Fruit fly (Drosophila melanogaster): ENCODE measurements around the gene CG1239.

Gene CG1239

DNA sequence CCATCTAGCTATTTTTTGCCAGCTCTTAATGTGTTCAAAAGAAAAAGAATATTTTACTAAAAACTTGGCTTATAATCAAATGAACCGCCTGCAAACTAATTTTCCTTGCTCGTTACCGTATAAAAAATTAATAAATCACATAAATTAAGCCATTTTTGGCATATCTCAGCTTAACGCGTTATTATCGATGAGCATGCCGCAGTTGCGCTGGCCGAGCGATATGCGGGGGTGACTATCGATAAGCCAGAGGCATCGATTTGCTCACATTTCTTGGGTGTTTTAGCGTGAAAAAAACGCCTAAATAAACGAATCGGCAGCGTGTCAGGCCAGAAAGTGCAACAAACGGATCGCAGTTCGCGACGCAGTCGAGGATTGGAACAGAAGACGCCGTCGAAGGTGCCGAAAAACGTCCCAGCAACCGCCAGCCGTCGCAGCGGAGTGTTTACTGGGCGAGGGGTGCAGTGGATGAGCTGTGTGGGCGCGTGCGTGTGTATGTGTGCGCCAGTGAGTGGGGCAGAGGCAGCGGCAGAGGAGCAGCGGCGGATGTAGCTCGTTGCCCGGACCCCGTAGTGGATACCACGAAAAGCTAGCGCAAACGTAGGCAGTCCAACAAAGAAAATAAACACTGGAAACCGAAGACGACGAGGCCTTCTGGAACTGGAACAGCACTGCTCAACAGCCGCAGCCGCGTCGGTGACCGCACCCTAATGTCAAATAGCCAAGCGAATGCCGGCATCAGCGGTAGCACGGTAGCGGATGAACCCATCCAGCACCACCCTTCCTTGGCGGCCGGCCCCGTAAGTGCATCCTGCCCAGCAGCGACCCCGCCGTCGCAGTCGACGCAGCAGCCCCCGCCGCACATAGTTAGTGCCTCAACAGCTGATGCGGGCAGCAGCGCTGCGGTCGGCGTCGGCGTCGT, 9.2 kb downstream of the CG1239 start, which contains the start of the genes Sym and Madm (continued):
- TF ChIP-seq nerfin-1 (tag; optimal IDR thresholded peaks at IDR 0.05) (peak; percentile 3), CG12299 (tag; optimal IDR thresholded peaks at IDR 0.05) (no peak), Lhr (GFP tag; optimal IDR thresholded peaks at IDR 0.05) (no peak), knrl (GFP tag; IDR thresholded peaks at IDR 0.05; ENCODE audit: partially characterized antibody) (peak; percentile 91), CG10979 (tag; optimal IDR thresholded peaks at IDR 0.05) (peak; percentile 4), Dad (GFP tag; optimal IDR thresholded peaks at IDR 0.05) (peak; percentile 13), CG7928 (GFP tag; optimal IDR thresholded peaks at IDR 0.05) (no peak), luna (GFP tag; optimal IDR thresholded peaks at IDR 0.05) (no peak), tap (tag; optimal IDR thresholded peaks at IDR 0.05) (no peak), schlank (tag; optimal IDR thresholded peaks at IDR 0.05) (no peak), PHDP (tag; optimal IDR thresholded peaks at IDR 0.05) (peak; percentile 31), Dbx (GFP tag; IDR thresholded peaks at IDR 0.05) (no peak), ssp (GFP tag; IDR thresholded peaks at IDR 0.05) (peak; percentile 60; the same call in 1 of the 2 replicates), CG1024 (GFP tag; IDR thresholded peaks at IDR 0.05) (no peak), bigmax (GFP tag; optimal IDR thresholded peaks at IDR 0.05) (no peak), Mrtf (GFP tag; IDR thresholded peaks at IDR 0.05) (no peak), fd3F (GFP tag; optimal IDR thresholded peaks at IDR 0.05) (no peak), CG1529 (GFP tag; optimal IDR thresholded peaks at IDR 0.05) (no peak), run (tag; optimal IDR thresholded peaks at IDR 0.05) (no peak), dan (GFP tag; IDR thresholded peaks at IDR 0.05) (no peak), CG13624 (GFP tag; optimal IDR thresholded peaks at IDR 0.05) (peak; percentile 66), Bteb2 (GFP tag; optimal IDR thresholded peaks at IDR 0.05) (peak; percentile 20), kni (GFP tag; optimal IDR thresholded peaks at IDR 0.05) (no peak), unc-4 (GFP tag; IDR thresholded peaks at IDR 0.05; ENCODE audit: partially characterized antibody) (peak; percentile 81), NC2β (GFP tag; optimal IDR thresholded peaks at IDR 0.05) (peak; percentile 18), lola (GFP tag; optimal IDR thresholded peaks at IDR 0.05) (peak in 1 of 3 experiments; percentile 40), B-H2 (GFP tag; optimal IDR thresholded peaks at IDR 0.05) (no peak), rib (GFP tag; IDR thresholded peaks at IDR 0.05) (no peak), eyg (GFP tag; optimal IDR thresholded peaks at IDR 0.05) (no peak), Lim3 (GFP tag; IDR thresholded peaks at IDR 0.05) (no peak), CG7271 (tag; optimal IDR thresholded peaks at IDR 0.05) (peak; percentile 49), CG9215 (GFP tag; IDR thresholded peaks at IDR 0.05) (no peak; the same call in none of the 2 replicates), CG14050 (GFP tag; IDR thresholded peaks at IDR 0.05) (no peak), TFAM (GFP tag; optimal IDR thresholded peaks at IDR 0.05) (no peak), CG2120 (GFP tag; optimal IDR thresholded peaks at IDR 0.05) (peak; percentile 77), chn (GFP tag; optimal IDR thresholded peaks at IDR 0.05) (peak; percentile 5), pnt (GFP tag; optimal IDR thresholded peaks at IDR 0.05) (no peak), CG18619 (GFP tag; optimal IDR thresholded peaks at IDR 0.05) (no peak), Fer1 (GFP tag; optimal IDR thresholded peaks at IDR 0.05) (no peak), sisA (GFP tag; IDR thresholded peaks at IDR 0.05) (0 out of 2 replicates have a peak, but pooled peaks have one; percentile 30), peb (GFP tag; IDR thresholded peaks at IDR 0.05) (no peak), en (GFP tag; optimal IDR thresholded peaks at IDR 0.05) (no peak), abd-A (tag; optimal IDR thresholded peaks at IDR 0.05) (no peak), CG13894 (tag; optimal IDR thresholded peaks at IDR 0.05) (no peak), cas (GFP tag; IDR thresholded peaks at IDR 0.05) (no peak), fu2 (GFP tag; optimal IDR thresholded peaks at IDR 0.05) (peak; percentile 32), sim (GFP tag; IDR thresholded peaks at IDR 0.05) (no peak), dmrt11E (tag; optimal IDR thresholded peaks at IDR 0.05) (peak; percentile 43), CG4730 (GFP tag; IDR thresholded peaks at IDR 0.05) (no peak)
